Fruit fly (Drosophila melanogaster): ENCODE data around the gene Hr39.

The Hr39 gene

dm6 chr2L:21214961-21215362 is 22.1 kb upstream of the Hr39 start (continued):
- TF ChIP-seq HmgD (GFP tag; optimal IDR thresholded peaks at IDR 0.05): peak; percentile 19
- TF ChIP-seq chinmo (GFP tag; IDR thresholded peaks at IDR 0.05; ENCODE audit: partially characterized antibody): 0 out of 4 replicates have a peak, but pooled peaks have one; percentile 63
- TF ChIP-seq gcm2 (GFP tag; optimal IDR thresholded peaks at IDR 0.05): no peak
- TF ChIP-seq ERR (GFP tag; optimal IDR thresholded peaks at IDR 0.05): peak; percentile 24
- peak; percentile 9 for TF ChIP-seq CG8089 (GFP tag; optimal IDR thresholded peaks at IDR 0.05)
- 0 out of 2 replicates have a peak, but pooled peaks have one; percentile 7 for TF ChIP-seq CG9932 (GFP tag; IDR thresholded peaks at IDR 0.05)
- TF ChIP-seq CG17328 (GFP tag; IDR thresholded peaks at IDR 0.05): peak; percentile 57
- peak; percentile 65; the same call in 2 of the 3 replicates for TF ChIP-seq knrl (GFP tag; IDR thresholded peaks at IDR 0.05; ENCODE audit: partially characterized antibody)
- TF ChIP-seq Bteb2 (GFP tag; optimal IDR thresholded peaks at IDR 0.05): peak; percentile 0
- peak; percentile 29 for TF ChIP-seq D19A (tag; optimal IDR thresholded peaks at IDR 0.05)
- peak; percentile 20; the same call in 1 of the 2 replicates for TF ChIP-seq Awh (GFP tag; IDR thresholded peaks at IDR 0.05)
- peak; percentile 72 for TF ChIP-seq bbx (GFP tag; IDR thresholded peaks at IDR 0.05; ENCODE audit: partially characterized antibody)
- TF ChIP-seq Hand (GFP tag; optimal IDR thresholded peaks at IDR 0.05): no peak
- peak; percentile 60 for TF ChIP-seq CG34376 (GFP tag; optimal IDR thresholded peaks at IDR 0.05)
- peak; percentile 47 for TF ChIP-seq CG8944 (GFP tag; optimal IDR thresholded peaks at IDR 0.05)
- no peak for TF ChIP-seq Vsx1 (GFP tag; optimal IDR thresholded peaks at IDR 0.05)
- TF ChIP-seq nerfin-1 (tag; optimal IDR thresholded peaks at IDR 0.05): peak; percentile 27
- peak; percentile 22; the same call in 1 of the 2 replicates for TF ChIP-seq sisA (GFP tag; IDR thresholded peaks at IDR 0.05)
- peak; percentile 49 for TF ChIP-seq MTF-1 (GFP tag; optimal IDR thresholded peaks at IDR 0.05; ENCODE audit: borderline replicate concordance)
- TF ChIP-seq CG7839 (tag; optimal IDR thresholded peaks at IDR 0.05): peak; percentile 50
- no peak for TF ChIP-seq CG4730 (GFP tag; IDR thresholded peaks at IDR 0.05)
- no peak for TF ChIP-seq crp (GFP tag; optimal IDR thresholded peaks at IDR 0.05)
- no peak for TF ChIP-seq org-1 (GFP tag; optimal IDR thresholded peaks at IDR 0.05)
- TF ChIP-seq CG6689 (GFP tag; IDR thresholded peaks at IDR 0.05): no peak
- no peak for TF ChIP-seq CG6683 (GFP tag; optimal IDR thresholded peaks at IDR 0.05)
- TF ChIP-seq CG33213 (GFP tag; optimal IDR thresholded peaks at IDR 0.05): peak; percentile 71
- TF ChIP-seq Fer2 (tag; optimal IDR thresholded peaks at IDR 0.05): no peak
- peak; percentile 53 for TF ChIP-seq CG3995 (GFP tag; optimal IDR thresholded peaks at IDR 0.05)
- TF ChIP-seq zen (tag; optimal IDR thresholded peaks at IDR 0.05): peak; percentile 62
- TF ChIP-seq CG9817 (tag; optimal IDR thresholded peaks at IDR 0.05): peak; percentile 8
- TF ChIP-seq CG9727 (GFP tag; optimal IDR thresholded peaks at IDR 0.05): peak; percentile 5
- TF ChIP-seq pum (GFP tag; optimal IDR thresholded peaks at IDR 0.05): peak; percentile 13
- TF ChIP-seq lilli (GFP tag; optimal IDR thresholded peaks at IDR 0.05): peak; percentile 81
- TF ChIP-seq CG15601 (tag; optimal IDR thresholded peaks at IDR 0.05): peak; percentile 19
- TF ChIP-seq cg (GFP tag; optimal IDR thresholded peaks at IDR 0.05): no peak
- TF ChIP-seq CrebB (tag; optimal IDR thresholded peaks at IDR 0.05): no peak
- peak; percentile 36 for TF ChIP-seq CG15514 (GFP tag; optimal IDR thresholded peaks at IDR 0.05)
- peak; percentile 11 for TF ChIP-seq CG30403 (GFP tag; optimal IDR thresholded peaks at IDR 0.05)
- TF ChIP-seq CG3847 (GFP tag; IDR thresholded peaks at IDR 0.05): peak; percentile 42; the same call in 1 of the 2 replicates
- TF ChIP-seq az2 (GFP tag; optimal IDR thresholded peaks at IDR 0.05): no peak
- no peak for TF ChIP-seq gsb (GFP tag; IDR thresholded peaks at IDR 0.05)
- TF ChIP-seq CG2120 (GFP tag; optimal IDR thresholded peaks at IDR 0.05): peak; percentile 62
- peak; percentile 5 for TF ChIP-seq nmo (GFP tag; optimal IDR thresholded peaks at IDR 0.05)
- TF ChIP-seq HLH54F (GFP tag; optimal IDR thresholded peaks at IDR 0.05): peak; percentile 60
- TF ChIP-seq CG1602 (GFP tag; optimal IDR thresholded peaks at IDR 0.05): no peak
- TF ChIP-seq CG4360 (GFP tag; IDR thresholded peaks at IDR 0.05): no peak
- TF ChIP-seq CG18619 (GFP tag; optimal IDR thresholded peaks at IDR 0.05): no peak
- TF ChIP-seq Lhr (GFP tag; optimal IDR thresholded peaks at IDR 0.05): no peak
- TF ChIP-seq CG6272 (GFP tag; IDR thresholded peaks at IDR 0.05): peak; percentile 42; the same call in 1 of the 2 replicates
- TF ChIP-seq Atf3 (GFP tag; optimal IDR thresholded peaks at IDR 0.05): peak; percentile 3
